Worm (Caenorhabditis elegans) whole organism, L3 larva: ENCODE measurements around the gene C01C4.3.

Experiments used
- R02D3.7 ChIP-seq: fragments of 150-350 bp; optimal IDR thresholded peaks from 2 replicates; lab custom pipeline; 2014; ENCODE audit warnings: missing biosample characterization, missing genetic modification characterization
- ZK546.5 ChIP-seq: sonication (generic microtip); optimal IDR thresholded peaks from 2 replicates; lab custom pipeline; 2017; ENCODE audit warnings: missing biosample characterization, missing genetic modification characterization
- aly-2 ChIP-seq: fragments of 150-350 bp; optimal IDR thresholded peaks from 2 replicates; lab custom pipeline; 2014; ENCODE audit warnings: missing biosample characterization, missing genetic modification characterization
- ceh-28 ChIP-seq: fragments of 150-350 bp; optimal IDR thresholded peaks from 2 replicates; lab custom pipeline; 2014; ENCODE audit warnings: missing biosample characterization, missing genetic modification reagents, missing genetic modification characterization
- ceh-82 ChIP-seq: fragments of 150-350 bp; optimal IDR thresholded peaks from 2 replicates; lab custom pipeline; 2014; ENCODE audit warnings: missing biosample characterization, missing genetic modification characterization
- ceh-9 ChIP-seq: sonication (generic microtip); optimal IDR thresholded peaks from 2 replicates; lab custom pipeline; 2018; ENCODE audit warnings: missing biosample characterization, missing genetic modification characterization
- daf-12 ChIP-seq: fragments of 150-350 bp; optimal IDR thresholded peaks from 2 replicates; lab custom pipeline; 2014; ENCODE audit warnings: missing biosample characterization, missing genetic modification reagents, missing genetic modification characterization
- egl-27 ChIP-seq: sonication (generic microtip); optimal IDR thresholded peaks from 4 replicates; lab custom pipeline; 2017; ENCODE audit warnings: missing biosample characterization, missing genetic modification reagents, missing genetic modification characterization
- egl-5 ChIP-seq: fragments of 150-350 bp; optimal IDR thresholded peaks from 2 replicates; lab custom pipeline; 2017; ENCODE audit warnings: missing biosample characterization, missing genetic modification reagents, missing genetic modification characterization, inconsistent platforms
- elt-1 ChIP-seq: fragments of 150-350 bp; optimal IDR thresholded peaks from 2 replicates; lab custom pipeline; 2014; ENCODE audit warnings: missing biosample characterization, missing genetic modification characterization
- elt-2 ChIP-seq: sonication (generic microtip); optimal IDR thresholded peaks from 2 replicates; lab custom pipeline; 2016; ENCODE audit warnings: missing genetic modification reagents, mild to moderate bottlenecking, missing genetic modification characterization, missing compliant biosample characterization
- eor-1 ChIP-seq, 2 experiments: fragments of 150-350 bp; optimal IDR thresholded peaks; 2 replicates each; lab custom pipeline; 2014 to 2018; ENCODE audit warnings: missing biosample characterization in 2 of 2, missing genetic modification characterization in 2 of 2
- fkh-10 ChIP-seq: sonication (generic microtip); optimal IDR thresholded peaks from 2 replicates; lab custom pipeline; 2017; ENCODE audit warnings: missing biosample characterization, missing genetic modification reagents, missing genetic modification characterization
- fkh-2 ChIP-seq: fragments of 150-350 bp; optimal IDR thresholded peaks from 2 replicates; lab custom pipeline; 2014; ENCODE audit warnings: missing biosample characterization, missing genetic modification reagents, missing genetic modification characterization
- hmg-11 ChIP-seq: sonication (generic microtip); optimal IDR thresholded peaks from 2 replicates; lab custom pipeline; 2016; ENCODE audit warnings: missing genetic modification characterization, missing compliant biosample characterization
- jun-1 ChIP-seq: fragments of 150-350 bp; optimal IDR thresholded peaks from 2 replicates; lab custom pipeline; 2014; ENCODE audit warnings: missing biosample characterization, missing genetic modification reagents, missing genetic modification characterization
- lin-15B ChIP-seq: fragments of 150-350 bp; optimal IDR thresholded peaks from 2 replicates; lab custom pipeline; 2014; ENCODE audit warnings: missing biosample characterization, missing genetic modification characterization
- lin-39 ChIP-seq: fragments of 150-350 bp; optimal IDR thresholded peaks from 2 replicates; lab custom pipeline; 2018; ENCODE audit warnings: missing biosample characterization, missing genetic modification reagents, missing genetic modification characterization
- lsy-12 ChIP-seq: sonication (generic microtip); optimal IDR thresholded peaks from 2 replicates; lab custom pipeline; 2016; ENCODE audit warnings: mild to moderate bottlenecking, missing genetic modification characterization, missing compliant biosample characterization
- mdl-1 ChIP-seq: fragments of 150-350 bp; optimal IDR thresholded peaks from 2 replicates; lab custom pipeline; 2014; ENCODE audit warnings: missing biosample characterization, missing genetic modification characterization
- mml-1 ChIP-seq: fragments of 150-350 bp; sonication (generic microtip); optimal IDR thresholded peaks from 3 replicates; lab custom pipeline; 2014; ENCODE audit warnings: missing biosample characterization, missing genetic modification characterization
- nfya-1 ChIP-seq: sonication (generic microtip); optimal IDR thresholded peaks from 2 replicates; lab custom pipeline; 2017; ENCODE audit warnings: missing genetic modification characterization, mild to moderate bottlenecking, missing compliant biosample characterization, antibody characterized with exemption, moderate library complexity; ENCODE audit not compliant: insufficient read depth
- nhr-12 ChIP-seq: fragments of 150-350 bp; optimal IDR thresholded peaks from 2 replicates; lab custom pipeline; 2014; ENCODE audit warnings: missing biosample characterization, missing genetic modification characterization
- nhr-23 ChIP-seq: fragments of 150-350 bp; optimal IDR thresholded peaks from 2 replicates; lab custom pipeline; 2014; ENCODE audit warnings: missing biosample characterization, missing genetic modification reagents, missing genetic modification characterization
- nhr-237 ChIP-seq: fragments of 150-350 bp; optimal IDR thresholded peaks from 2 replicates; lab custom pipeline; 2014; ENCODE audit warnings: missing biosample characterization, missing genetic modification characterization
- nhr-25 ChIP-seq: sonication (generic microtip); optimal IDR thresholded peaks from 2 replicates; lab custom pipeline; 2017; ENCODE audit warnings: missing biosample characterization, missing genetic modification characterization
- nhr-28 ChIP-seq: fragments of 150-350 bp; optimal IDR thresholded peaks from 2 replicates; lab custom pipeline; 2014; ENCODE audit warnings: missing biosample characterization, missing genetic modification characterization
- nhr-43 ChIP-seq: sonication (generic microtip); optimal IDR thresholded peaks from 2 replicates; lab custom pipeline; 2016; ENCODE audit warnings: mild to moderate bottlenecking, missing genetic modification characterization, missing compliant biosample characterization; ENCODE audit not compliant: poor library complexity, severe bottlenecking
- nhr-76 ChIP-seq: fragments of 150-350 bp; sonication (generic microtip); optimal IDR thresholded peaks from 5 replicates; lab custom pipeline; 2014; ENCODE audit warnings: missing biosample characterization, missing genetic modification characterization
- nhr-77 ChIP-seq: fragments of 150-350 bp; optimal IDR thresholded peaks from 2 replicates; lab custom pipeline; 2014; ENCODE audit warnings: missing biosample characterization, missing genetic modification characterization
- pha-4 ChIP-seq: fragments of 150-350 bp; optimal IDR thresholded peaks from 2 replicates; lab custom pipeline; 2014; ENCODE audit warnings: missing biosample characterization, missing genetic modification reagents, missing genetic modification characterization
- pqm-1 ChIP-seq: fragments of 150-350 bp; optimal IDR thresholded peaks from 2 replicates; lab custom pipeline; 2017; ENCODE audit warnings: missing biosample characterization, missing genetic modification characterization, inconsistent platforms
- snpc-4 ChIP-seq: fragments of 150-350 bp; optimal IDR thresholded peaks from 2 replicates; lab custom pipeline; 2014; ENCODE audit warnings: missing biosample characterization, missing genetic modification characterization
- tbx-2 ChIP-seq: sonication (generic microtip); optimal IDR thresholded peaks from 2 replicates; lab custom pipeline; 2016; ENCODE audit warnings: mild to moderate bottlenecking, missing genetic modification characterization, missing compliant biosample characterization
- unc-39 ChIP-seq: sonication (generic microtip); optimal IDR thresholded peaks from 4 replicates; lab custom pipeline; 2017; ENCODE audit warnings: missing biosample characterization, missing genetic modification characterization
- unc-62 ChIP-seq: fragments of 150-350 bp; sonication (generic microtip); optimal IDR thresholded peaks from 4 replicates; lab custom pipeline; 2014; ENCODE audit warnings: missing biosample characterization, missing genetic modification reagents, missing genetic modification characterization
- zag-1 ChIP-seq: fragments of 150-350 bp; optimal IDR thresholded peaks from 2 replicates; lab custom pipeline; 2014; ENCODE audit warnings: missing biosample characterization, missing genetic modification characterization
- ztf-11 ChIP-seq: fragments of 150-350 bp; optimal IDR thresholded peaks from 2 replicates; lab custom pipeline; 2014; ENCODE audit warnings: missing biosample characterization, missing genetic modification characterization
- ztf-4 ChIP-seq: fragments of 150-350 bp; optimal IDR thresholded peaks from 2 replicates; lab custom pipeline; 2014; ENCODE audit warnings: missing biosample characterization, missing genetic modification characterization

C01C4.3 gene

DNA sequence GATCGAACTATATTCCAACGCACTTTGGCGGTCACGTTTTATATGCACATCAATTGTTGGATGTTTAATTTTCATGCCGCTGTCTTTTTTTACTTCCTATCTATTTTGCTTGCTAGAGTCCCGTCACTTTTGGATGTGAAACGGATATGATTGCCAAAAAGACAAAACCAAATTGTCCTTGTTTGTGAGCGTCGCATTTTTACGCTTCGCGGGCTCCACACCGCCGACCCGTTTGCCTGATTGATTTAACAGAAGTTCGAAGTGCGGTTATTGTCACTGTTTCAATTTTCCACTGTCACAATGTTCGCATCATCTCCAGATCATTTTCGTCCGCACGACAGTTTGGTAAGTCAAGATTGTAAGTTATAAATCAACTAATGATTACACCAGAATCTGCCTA, 18.1 kb downstream of the C01C4.3 start, which contains the start of gene C01C4.2:
Gene C01C4.2 (plus strand): TSS at position 301 of the 400 bp plus-strand sequence.
- TF ChIP-seq aly-2 (tag; lab: Kevin White, UChicago) (no peak), egl-5 (tag; lab: Kevin White, UChicago) (no peak), nhr-43 (no peak), lin-15B (tag; lab: Kevin White, UChicago) (no peak), R02D3.7 (no peak), eor-1 (tag; optimal IDR thresholded peaks at IDR 0.05; lab: Kevin White, UChicago) (no peak), elt-2 (tag; lab: Kevin White, UChicago) (no peak), ztf-4 (tag; lab: Kevin White, UChicago) (no peak), lin-39 (tag; lab: Kevin White, UChicago) (no peak), elt-1 (no peak), lsy-12 (no peak), fkh-10 (GFP tag; lab: Kevin White, UChicago) (no peak), tbx-2 (tag; lab: Kevin White, UChicago) (no peak), snpc-4 (no peak), ZK546.5 (no peak), pqm-1 (no peak), nfya-1 (no peak)
- TF ChIP-seq, all 47 proteins: peak for 0

DNA sequence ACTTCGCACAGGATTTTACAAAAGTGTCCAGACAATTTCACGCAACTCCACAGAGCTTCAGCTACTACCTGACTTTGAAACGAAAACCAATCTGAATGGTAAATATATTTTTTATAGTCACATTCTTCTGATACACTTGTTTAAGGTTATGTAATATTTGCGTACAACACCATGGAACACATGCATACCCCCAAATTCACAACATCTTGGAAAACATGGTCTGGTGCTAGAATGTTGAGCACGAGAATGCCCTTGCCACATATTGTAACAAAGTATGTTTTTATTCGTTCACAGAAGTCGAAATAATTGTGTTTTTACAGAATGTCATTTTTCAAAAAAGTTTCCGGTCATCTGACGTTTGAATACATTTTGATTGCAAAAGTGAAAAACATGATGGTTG, 19.1 kb downstream of the C01C4.3 start:
- no peak for TF ChIP-seq zag-1
- TF ChIP-seq unc-39 (tag; lab: Kevin White, UChicago), result no peak
- TF ChIP-seq lsy-12, result no peak
- no peak for TF ChIP-seq ztf-11 (tag; lab: Kevin White, UChicago)
- no peak for TF ChIP-seq ceh-82
- TF ChIP-seq egl-5 (tag; lab: Kevin White, UChicago), result no peak
- no peak for TF ChIP-seq unc-62
- TF ChIP-seq daf-12 (tag; lab: Kevin White, UChicago), result no peak
- TF ChIP-seq eor-1 (tag; optimal IDR thresholded peaks at IDR 0.05; lab: Kevin White, UChicago), result no peak
- TF ChIP-seq egl-27 (tag; lab: Kevin White, UChicago), result no peak
- TF ChIP-seq nfya-1, result no peak
- no peak for TF ChIP-seq nhr-76
- TF ChIP-seq lin-39 (tag; lab: Kevin White, UChicago), result no peak
- no peak for TF ChIP-seq nhr-77 (tag; lab: Kevin White, UChicago)
- TF ChIP-seq ceh-28, result no peak
- TF ChIP-seq nhr-23 (tag; lab: Kevin White, UChicago), result no peak
- TF ChIP-seq ZK546.5, result no peak
- no peak for TF ChIP-seq fkh-2 (tag; lab: Kevin White, UChicago)
- TF ChIP-seq nhr-237 (tag; lab: Kevin White, UChicago), result no peak

DNA sequence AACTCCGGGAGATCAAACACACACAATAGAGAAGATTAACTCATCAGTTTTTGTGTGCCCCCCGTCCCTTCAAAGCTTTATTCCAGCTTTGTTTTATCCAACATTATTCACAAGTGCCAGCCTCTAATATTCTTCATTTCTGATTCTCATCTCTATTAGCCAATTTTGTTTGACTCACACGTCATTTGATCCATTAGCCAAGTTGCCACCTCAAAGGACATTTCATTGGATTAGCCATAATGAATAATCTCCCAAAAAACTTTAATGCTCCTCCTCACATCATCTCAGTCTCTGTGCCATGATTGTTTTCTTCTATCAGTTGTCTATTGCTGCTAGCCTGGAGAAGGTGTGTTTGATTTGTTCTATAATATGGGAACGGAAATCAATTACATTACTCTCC, 28.7 kb downstream of the C01C4.3 start:
- TF ChIP-seq ztf-11 (tag; lab: Kevin White, UChicago), result no peak
- TF ChIP-seq nfya-1, result no peak
- no peak for TF ChIP-seq mml-1 (tag; lab: Kevin White, UChicago)
- TF ChIP-seq nhr-237 (tag; lab: Kevin White, UChicago), result no peak
- TF ChIP-seq fkh-2 (tag; lab: Kevin White, UChicago), result no peak
- no peak for TF ChIP-seq tbx-2 (tag; lab: Kevin White, UChicago)
- no peak for TF ChIP-seq nhr-77 (tag; lab: Kevin White, UChicago)
- TF ChIP-seq nhr-28 (tag; lab: Kevin White, UChicago), result no peak
- TF ChIP-seq R02D3.7, result no peak
- no peak for TF ChIP-seq nhr-12
- no peak for TF ChIP-seq pqm-1
- no peak for TF ChIP-seq ceh-9 (tag; lab: Kevin White, UChicago)
- no peak for TF ChIP-seq zag-1
- TF ChIP-seq unc-39 (tag; lab: Kevin White, UChicago), result no peak
- TF ChIP-seq elt-2 (tag; lab: Kevin White, UChicago), result no peak
- TF ChIP-seq pha-4 (tag; lab: Kevin White, UChicago), result no peak
- TF ChIP-seq aly-2 (tag; lab: Kevin White, UChicago), result no peak
- no peak for TF ChIP-seq egl-5 (tag; lab: Kevin White, UChicago)

DNA sequence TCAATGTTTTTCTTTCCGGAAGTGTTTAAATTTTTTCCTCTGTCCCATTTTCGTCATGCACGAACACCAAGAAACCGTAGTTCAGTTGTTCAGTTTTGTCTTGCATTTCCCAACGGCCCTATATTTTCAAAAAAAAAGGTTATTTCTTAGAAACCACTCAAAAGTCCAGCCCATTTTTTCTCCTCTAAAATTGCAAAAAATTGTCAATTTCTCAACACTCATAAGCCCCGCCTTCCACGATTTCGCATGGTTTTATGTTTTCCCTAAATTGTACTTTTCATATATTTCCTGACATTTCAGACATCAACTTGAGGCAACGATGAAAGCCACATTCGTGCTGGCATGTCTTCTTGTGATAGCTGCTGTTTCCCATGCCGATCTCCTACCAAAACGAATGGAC, 30.6 kb downstream of the C01C4.3 start, which contains the start of gene nlp-1:
Gene nlp-1 (plus strand): TSS at position 301 of the 400 bp plus-strand sequence.
- no peak for TF ChIP-seq daf-12 (tag; lab: Kevin White, UChicago)
- no peak for TF ChIP-seq ZK546.5
- TF ChIP-seq, all 47 proteins: peak for 0

DNA sequence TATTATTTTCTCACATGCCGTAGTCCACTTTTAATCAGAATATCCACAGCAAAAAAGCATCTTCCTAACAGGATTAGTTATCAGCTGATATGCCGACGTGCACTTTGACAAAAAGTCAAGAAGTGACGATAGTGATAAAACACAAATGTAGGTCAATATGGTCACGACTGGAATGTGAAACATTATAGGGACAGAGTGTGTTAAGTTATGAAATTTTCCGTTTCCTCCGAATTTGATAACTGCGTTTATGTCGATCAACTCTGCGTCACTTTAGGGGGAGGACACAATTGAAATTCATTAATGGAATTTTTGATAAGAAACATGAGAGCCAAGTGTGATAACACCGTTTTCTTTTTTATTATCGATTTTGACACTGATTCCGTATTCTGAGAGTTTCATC, 32.3 kb downstream of the C01C4.3 start, which contains the start of gene aex-4:
Gene aex-4 (plus strand): TSS at position 312 of the 400 bp plus-strand sequence.
- TF ChIP-seq daf-12 (tag; lab: Kevin White, UChicago) (no peak), nhr-76 (no peak), mdl-1 (tag; lab: Kevin White, UChicago) (no peak), unc-39 (tag; lab: Kevin White, UChicago) (no peak), pha-4 (tag; lab: Kevin White, UChicago) (no peak), ceh-28 (no peak), tbx-2 (tag; lab: Kevin White, UChicago) (no peak), ztf-11 (tag; lab: Kevin White, UChicago) (no peak), ZK546.5 (no peak), pqm-1 (peak; percentile 96), hmg-11 (tag; lab: Kevin White, UChicago) (no peak), fkh-2 (tag; lab: Kevin White, UChicago) (no peak), nhr-25 (no peak), elt-2 (tag; lab: Kevin White, UChicago) (peak; percentile 97), jun-1 (tag; lab: Kevin White, UChicago) (peak; percentile 45), nhr-43 (no peak)
